Fruit fly (Drosophila melanogaster): ENCODE data around the gene CG6324.
A peak's percentile ranks its signal among the peaks of the same experiment; 100 is the strongest.

CG6324 gene

dm6 chrX:15462436-15462857 lies 13.4 kb upstream of the CG6324 start, which contains the start of the genes shtd, CG6294 and CG6299 (continued):
- TF ChIP-seq mam (GFP tag; optimal IDR thresholded peaks at IDR 0.05) (peak; percentile 4), Six4 (GFP tag; optimal IDR thresholded peaks at IDR 0.05) (no peak), gfzf (GFP tag; optimal IDR thresholded peaks at IDR 0.05) (peak; percentile 16), Myb (GFP tag; optimal IDR thresholded peaks at IDR 0.05) (peak; percentile 76), CG15073 (GFP tag; optimal IDR thresholded peaks at IDR 0.05) (no peak), so (GFP tag; IDR thresholded peaks at IDR 0.05) (no peak), D19A (tag; optimal IDR thresholded peaks at IDR 0.05) (no peak), CG1832 (GFP tag; optimal IDR thresholded peaks at IDR 0.05) (no peak), Opbp (GFP tag; IDR thresholded peaks at IDR 0.05; ENCODE audit: partially characterized antibody) (peak; percentile 88), CG12219 (GFP tag; optimal IDR thresholded peaks at IDR 0.05) (no peak), gro (GFP tag; optimal IDR thresholded peaks at IDR 0.05) (no peak), tll (GFP tag; optimal IDR thresholded peaks at IDR 0.05) (no peak), tna (GFP tag; IDR thresholded peaks at IDR 0.05; ENCODE audit: partially characterized antibody) (peak; percentile 99), amos (GFP tag; IDR thresholded peaks at IDR 0.05; ENCODE audit: partially characterized antibody) (peak; percentile 84), gem (tag; optimal IDR thresholded peaks at IDR 0.05) (no peak), ranshi (GFP tag; IDR thresholded peaks at IDR 0.05) (no peak), CG11093 (GFP tag; IDR thresholded peaks at IDR 0.05) (no peak), Hr78 (GFP tag; optimal IDR thresholded peaks at IDR 0.05) (no peak), CG3726 (GFP tag; IDR thresholded peaks at IDR 0.05) (no peak), otp (GFP tag; IDR thresholded peaks at IDR 0.05) (no peak), jigr1 (GFP tag; IDR thresholded peaks at IDR 0.05) (no peak), hkb (optimal IDR thresholded peaks at IDR 0.05) (no peak), hkb (GFP tag; IDR thresholded peaks at IDR 0.05) (no peak), ftz-f1 (GFP tag; optimal IDR thresholded peaks at IDR 0.05) (no peak), pfk (GFP tag; optimal IDR thresholded peaks at IDR 0.05) (no peak), CG8089 (GFP tag; optimal IDR thresholded peaks at IDR 0.05) (no peak), zen2 (GFP tag; IDR thresholded peaks at IDR 0.05; ENCODE audit: partially characterized antibody) (peak; percentile 92), CG2116 (GFP tag; optimal IDR thresholded peaks at IDR 0.05) (peak; percentile 82), her (GFP tag; optimal IDR thresholded peaks at IDR 0.05) (no peak), Oli (tag; optimal IDR thresholded peaks at IDR 0.05) (no peak), CG42726 (GFP tag; IDR thresholded peaks at IDR 0.05; ENCODE audit: partially characterized antibody) (peak; percentile 74), onecut (GFP tag; IDR thresholded peaks at IDR 0.05) (no peak), pho (GFP tag; optimal IDR thresholded peaks at IDR 0.05) (peak; percentile 1), kah (GFP tag; optimal IDR thresholded peaks at IDR 0.05) (no peak), CG18011 (GFP tag; optimal IDR thresholded peaks at IDR 0.05) (peak; percentile 98), CG12942 (GFP tag; optimal IDR thresholded peaks at IDR 0.05) (no peak), Hand (GFP tag; optimal IDR thresholded peaks at IDR 0.05) (no peak), Nf-YA (GFP tag; IDR thresholded peaks at IDR 0.05) (no peak), vfl (GFP tag; optimal IDR thresholded peaks at IDR 0.05) (peak; percentile 19), pnt (GFP tag; optimal IDR thresholded peaks at IDR 0.05) (no peak), HHEX (GFP tag; optimal IDR thresholded peaks at IDR 0.05) (no peak), fd64A (GFP tag; optimal IDR thresholded peaks at IDR 0.05) (no peak), CG14050 (GFP tag; IDR thresholded peaks at IDR 0.05) (no peak), Nf-YB (GFP tag; optimal IDR thresholded peaks at IDR 0.05) (no peak), MESR4 (GFP tag; optimal IDR thresholded peaks at IDR 0.05) (peak; percentile 44), CG30403 (GFP tag; optimal IDR thresholded peaks at IDR 0.05) (peak; percentile 34), CG17912 (GFP tag; optimal IDR thresholded peaks at IDR 0.05) (no peak), CG30020 (tag; optimal IDR thresholded peaks at IDR 0.05) (peak; percentile 50), odd (GFP tag; optimal IDR thresholded peaks at IDR 0.05) (no peak), Eip74EF (GFP tag; optimal IDR thresholded peaks at IDR 0.05) (no peak), kni (GFP tag; optimal IDR thresholded peaks at IDR 0.05) (no peak)
